Fruit fly (Drosophila melanogaster) whole organism, embryonic: ENCODE measurements around the gene CG11790.

Experiments
- Adf1 ChIP-seq: fragments of 200-800 bp; sonication (Bioruptor generic); IDR thresholded peaks from 2 replicates; pipeline ENCODE4 v1.3.6; 2022; ENCODE audit warnings: missing biosample characterization, missing genetic modification characterization
- CG1024 ChIP-seq: fragments of 200-800 bp; sonication (Bioruptor generic); IDR thresholded peaks from 2 replicates; pipeline ENCODE4 v1.3.6; 2022; ENCODE audit warnings: missing biosample characterization, missing genetic modification characterization
- CG10321 ChIP-seq: fragments of 200-800 bp; sonication (Bioruptor generic); IDR thresholded peaks from 2 replicates; pipeline ENCODE4 v1.3.6; 2022; ENCODE audit warnings: missing biosample characterization, missing genetic modification characterization
- CG10366 ChIP-seq: fragments of 200-800 bp; sonication (Bioruptor generic); IDR thresholded peaks from 2 replicates; pipeline ENCODE4 v1.3.6; 2022; ENCODE audit warnings: missing biosample characterization, missing genetic modification characterization
- CG12219 ChIP-seq: fragments of 200-800 bp; sonication (Bioruptor generic); optimal IDR thresholded peaks from 3 replicates; lab custom pipeline; 2018; ENCODE audit warnings: missing biosample characterization, mild to moderate bottlenecking, missing genetic modification characterization
- CG12942 ChIP-seq: fragments of 200-800 bp; sonication (Bioruptor generic); optimal IDR thresholded peaks from 3 replicates; lab custom pipeline; 2016; ENCODE audit warnings: missing biosample characterization, missing genetic modification characterization
- CG13296 ChIP-seq: fragments of 200-800 bp; sonication (Bioruptor generic); optimal IDR thresholded peaks from 3 replicates; lab custom pipeline; 2018; ENCODE audit warnings: missing biosample characterization, mild to moderate bottlenecking, missing genetic modification characterization
- CG13894 ChIP-seq: fragments of 200-800 bp; sonication (Bioruptor generic); optimal IDR thresholded peaks from 3 replicates; lab custom pipeline; 2018; ENCODE audit warnings: missing biosample characterization, mild to moderate bottlenecking, missing genetic modification characterization, moderate library complexity
- CG15073 ChIP-seq: fragments of 200-800 bp; sonication (Bioruptor generic); optimal IDR thresholded peaks from 2 replicates; lab custom pipeline; 2016; ENCODE audit warnings: missing biosample characterization, missing genetic modification characterization
- CG1602 ChIP-seq: fragments of 200-800 bp; sonication (Bioruptor generic); optimal IDR thresholded peaks from 3 replicates; lab custom pipeline; 2016; ENCODE audit warnings: missing biosample characterization, missing genetic modification characterization
- CG18476 ChIP-seq: fragments of 200-800 bp; sonication (Bioruptor generic); optimal IDR thresholded peaks from 2 replicates; lab custom pipeline; 2016; ENCODE audit warnings: missing biosample characterization, mild to moderate bottlenecking, missing genetic modification characterization
- CG2116 ChIP-seq: fragments of 200-800 bp; sonication (Bioruptor generic); optimal IDR thresholded peaks from 3 replicates; lab custom pipeline; 2018; ENCODE audit warnings: missing biosample characterization, mild to moderate bottlenecking, missing genetic modification characterization
- CG2889 ChIP-seq: fragments of 200-800 bp; sonication (Bioruptor generic); IDR thresholded peaks from 3 replicates; pipeline ENCODE4 v1.3.6; 2022; ENCODE audit warnings: missing biosample characterization, missing genetic modification characterization
- CG5953 ChIP-seq: fragments of 200-800 bp; sonication (Bioruptor generic); IDR thresholded peaks from 2 replicates; pipeline ENCODE4 v1.3.6; 2022; ENCODE audit warnings: missing biosample characterization, missing genetic modification characterization
- CG7928 ChIP-seq: fragments of 200-800 bp; sonication (Bioruptor generic); optimal IDR thresholded peaks from 2 replicates; lab custom pipeline; 2017; ENCODE audit warnings: missing biosample characterization, mild to moderate bottlenecking, missing genetic modification characterization
- CG9437 ChIP-seq: fragments of 200-800 bp; sonication (Bioruptor generic); optimal IDR thresholded peaks from 2 replicates; lab custom pipeline; 2018; ENCODE audit warnings: missing biosample characterization, mild to moderate bottlenecking, missing genetic modification characterization
- CG9727 ChIP-seq: fragments of 200-800 bp; sonication (Bioruptor generic); optimal IDR thresholded peaks from 3 replicates; lab custom pipeline; 2017; ENCODE audit warnings: missing biosample characterization, mild to moderate bottlenecking, missing genetic modification characterization
- CG9876 ChIP-seq: fragments of 200-800 bp; sonication (Bioruptor generic); optimal IDR thresholded peaks from 2 replicates; lab custom pipeline; 2016; ENCODE audit warnings: missing biosample characterization, missing genetic modification characterization
- CHES-1-like ChIP-seq: fragments of 200-800 bp; sonication (Bioruptor generic); optimal IDR thresholded peaks from 2 replicates; lab custom pipeline; 2016; ENCODE audit warnings: missing biosample characterization, missing genetic modification characterization
- D19A ChIP-seq: fragments of 200-800 bp; optimal IDR thresholded peaks from 3 replicates; lab custom pipeline; 2019; ENCODE audit warnings: missing biosample characterization, mild to moderate bottlenecking, missing genetic modification characterization, moderate library complexity
- Deaf1 ChIP-seq: fragments of 200-800 bp; optimal IDR thresholded peaks from 3 replicates; lab custom pipeline; 2019; ENCODE audit warnings: missing biosample characterization, mild to moderate bottlenecking, missing genetic modification characterization, moderate library complexity
- Dek ChIP-seq: fragments of 200-800 bp; sonication (Bioruptor generic); optimal IDR thresholded peaks from 3 replicates; lab custom pipeline; 2019; ENCODE audit warnings: missing biosample characterization, mild to moderate bottlenecking, missing genetic modification characterization, moderate library complexity
- Elba2 ChIP-seq: fragments of 200-800 bp; sonication (Bioruptor generic); optimal IDR thresholded peaks from 3 replicates; lab custom pipeline; 2016; ENCODE audit warnings: missing biosample characterization, missing genetic modification characterization
- Fer1 ChIP-seq: fragments of 200-800 bp; sonication (Bioruptor generic); optimal IDR thresholded peaks from 2 replicates; lab custom pipeline; 2017; ENCODE audit warnings: missing biosample characterization, mild to moderate bottlenecking, missing genetic modification characterization
- H15 ChIP-seq: fragments of 200-800 bp; sonication (Bioruptor generic); IDR thresholded peaks from 3 replicates; pipeline ENCODE4 v1.3.6; 2022; ENCODE audit warnings: missing biosample characterization, missing genetic modification characterization
- Lhr ChIP-seq: fragments of 200-800 bp; sonication (Bioruptor generic); optimal IDR thresholded peaks from 3 replicates; lab custom pipeline; 2017; ENCODE audit warnings: mild to moderate bottlenecking, missing biosample characterization, missing genetic modification reagents, missing genetic modification characterization
- Oli ChIP-seq: fragments of 200-800 bp; sonication (Bioruptor generic); optimal IDR thresholded peaks from 2 replicates; lab custom pipeline; 2018; ENCODE audit warnings: missing biosample characterization, mild to moderate bottlenecking, missing genetic modification characterization, moderate library complexity
- Sin3A ChIP-seq: fragments of >200 bp; optimal IDR thresholded peaks from 2 replicates; lab custom pipeline; 2018
- Six4 ChIP-seq: fragments of 200-800 bp; sonication (Bioruptor generic); optimal IDR thresholded peaks from 2 replicates; lab custom pipeline; 2016; ENCODE audit warnings: missing biosample characterization, missing genetic modification characterization
- ab ChIP-seq: fragments of 200-800 bp; sonication (Bioruptor generic); optimal IDR thresholded peaks from 2 replicates; lab custom pipeline; 2016; ENCODE audit warnings: missing biosample characterization, missing genetic modification characterization
- al ChIP-seq: fragments of 200-800 bp; sonication (Bioruptor generic); IDR thresholded peaks from 2 replicates; pipeline ENCODE4 v1.3.6; 2022; ENCODE audit warnings: missing biosample characterization, missing genetic modification characterization
- ara ChIP-seq: fragments of 200-800 bp; sonication (Bioruptor generic); IDR thresholded peaks from 2 replicates; pipeline ENCODE4 v1.3.6; 2022; ENCODE audit warnings: missing biosample characterization, missing genetic modification characterization
- ash1 ChIP-seq: fragments of 200-800 bp; sonication (Bioruptor generic); optimal IDR thresholded peaks from 2 replicates; lab custom pipeline; 2018; ENCODE audit warnings: missing biosample characterization, mild to moderate bottlenecking, missing genetic modification characterization
- dati ChIP-seq: fragments of 200-800 bp; sonication (Bioruptor generic); IDR thresholded peaks from 2 replicates; pipeline ENCODE4 v1.3.6; 2022; ENCODE audit warnings: missing biosample characterization, missing genetic modification characterization
- disco-r ChIP-seq: fragments of 200-800 bp; sonication (Bioruptor generic); optimal IDR thresholded peaks from 2 replicates; lab custom pipeline; 2016; ENCODE audit warnings: missing biosample characterization, missing genetic modification characterization
- dm ChIP-seq: fragments of 200-800 bp; sonication (Bioruptor generic); optimal IDR thresholded peaks from 3 replicates; lab custom pipeline; 2016; ENCODE audit warnings: missing biosample characterization, missing genetic modification characterization
- dysf ChIP-seq: fragments of 200-800 bp; sonication (Bioruptor generic); IDR thresholded peaks from 3 replicates; pipeline ENCODE4 v1.3.6; 2022; ENCODE audit warnings: missing biosample characterization, missing genetic modification characterization
- exex ChIP-seq: fragments of 200-800 bp; sonication (Bioruptor generic); optimal IDR thresholded peaks from 4 replicates; lab custom pipeline; 2018; ENCODE audit warnings: missing biosample characterization, mild to moderate bottlenecking, missing genetic modification characterization, moderate library complexity
- ftz-f1 ChIP-seq: fragments of 200-800 bp; sonication (Bioruptor generic); optimal IDR thresholded peaks from 2 replicates; lab custom pipeline; 2016; ENCODE audit warnings: missing biosample characterization, missing genetic modification characterization
- gcm2 ChIP-seq: fragments of 200-800 bp; sonication (Bioruptor generic); optimal IDR thresholded peaks from 2 replicates; lab custom pipeline; 2016; ENCODE audit warnings: missing biosample characterization, missing genetic modification characterization
- kni ChIP-seq: fragments of 200-800 bp; sonication (Bioruptor generic); optimal IDR thresholded peaks from 3 replicates; lab custom pipeline; 2017; ENCODE audit warnings: mild to moderate bottlenecking, missing biosample characterization, missing genetic modification reagents, missing genetic modification characterization
- lov ChIP-seq, 2 experiments: fragments of 200-800 bp in 1 of 2; fragments of >200 bp in 1 of 2; sonication (Bioruptor generic) in 1 of 2; IDR thresholded peaks in 1 of 2; optimal IDR thresholded peaks in 1 of 2; 2 replicates in 1 of 2; 3 replicates in 1 of 2; pipeline versions ENCODE4 v1.3.6 to Lab custom; 2017 to 2022; ENCODE audit warnings: missing biosample characterization in 1 of 2, missing genetic modification characterization in 1 of 2
- maf-S ChIP-seq: fragments of 200-800 bp; sonication (Bioruptor generic); optimal IDR thresholded peaks from 2 replicates; lab custom pipeline; 2016; ENCODE audit warnings: missing biosample characterization, missing genetic modification characterization
- nerfin-1 ChIP-seq: fragments of 200-800 bp; sonication (Bioruptor generic); optimal IDR thresholded peaks from 3 replicates; lab custom pipeline; 2019; ENCODE audit warnings: missing biosample characterization, mild to moderate bottlenecking, missing genetic modification characterization, moderate library complexity
- repo ChIP-seq: fragments of 200-800 bp; sonication (Bioruptor generic); optimal IDR thresholded peaks from 2 replicates; lab custom pipeline; 2016; ENCODE audit warnings: missing biosample characterization, missing genetic modification characterization
- sc ChIP-seq, 3 experiments: fragments of >200 bp in 2 of 3; fragments of 200-800 bp in 1 of 3; sonication (Bioruptor generic) in 1 of 3; optimal IDR thresholded peaks; 2 replicates in 2 of 3; 3 replicates in 1 of 3; lab custom pipeline; 2017; ENCODE audit warnings: mild to moderate bottlenecking in 1 of 3, missing biosample characterization in 1 of 3, missing genetic modification characterization in 1 of 3, missing genetic modification reagents in 1 of 3
- sd ChIP-seq: fragments of 200-800 bp; sonication (Bioruptor generic); optimal IDR thresholded peaks from 3 replicates; lab custom pipeline; 2018; ENCODE audit warnings: missing biosample characterization, mild to moderate bottlenecking, missing genetic modification characterization, moderate library complexity
- ssp ChIP-seq: fragments of 200-800 bp; sonication (Bioruptor generic); IDR thresholded peaks from 2 replicates; pipeline ENCODE4 v1.3.6; 2022; ENCODE audit warnings: missing biosample characterization, missing genetic modification characterization
- sug ChIP-seq: fragments of 200-800 bp; optimal IDR thresholded peaks from 2 replicates; lab custom pipeline; 2019; ENCODE audit warnings: missing biosample characterization, mild to moderate bottlenecking, missing genetic modification characterization, moderate library complexity
- trh ChIP-seq: fragments of 200-800 bp; sonication (Bioruptor generic); optimal IDR thresholded peaks from 2 replicates; lab custom pipeline; 2016; ENCODE audit warnings: missing biosample characterization, missing genetic modification characterization
- tup ChIP-seq: fragments of 200-800 bp; sonication (Bioruptor generic); optimal IDR thresholded peaks from 2 replicates; lab custom pipeline; 2016; ENCODE audit warnings: missing biosample characterization, mild to moderate bottlenecking, missing genetic modification characterization, moderate library complexity
- zfh2 ChIP-seq: fragments of 200-800 bp; sonication (Bioruptor generic); optimal IDR thresholded peaks from 2 replicates; lab custom pipeline; 2016; ENCODE audit warnings: missing biosample characterization, missing genetic modification characterization

Gene CG11790

DNA sequence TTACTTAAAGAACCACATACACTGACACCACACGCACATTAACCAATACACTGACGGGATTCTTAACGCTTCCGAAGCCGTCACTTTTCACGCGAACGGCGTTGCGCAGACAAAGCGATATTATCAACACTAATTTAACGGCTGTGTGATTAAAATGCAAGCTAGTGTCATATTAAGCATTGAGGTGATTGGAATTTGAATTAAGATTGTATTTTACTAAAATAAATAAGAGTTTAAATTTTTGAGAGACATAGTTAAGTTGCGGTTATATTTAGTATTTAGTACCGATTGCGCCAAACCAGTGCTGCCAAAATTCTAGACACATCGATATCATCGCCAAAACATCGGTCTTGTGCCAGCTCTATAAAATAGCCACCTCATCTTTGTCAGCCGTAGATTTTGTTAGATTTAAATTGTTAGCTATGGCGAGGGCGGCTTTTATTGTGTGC lies 8.5 kb upstream of the CG11790 start, which contains the start of the genes Ythdf and bai (continued):
- TF ChIP-seq al (GFP tag; lab: Robert Waterston, UW) (no peak), Six4 (GFP tag; lab: Kevin White, UChicago) (no peak), Deaf1 (tag; lab: Kevin White, UChicago) (no peak), Sin3A (lab: Kevin White, UChicago) (peak; percentile 95), CG9727 (GFP tag; lab: Kevin White, UChicago) (no peak), CG1024 (GFP tag; lab: Robert Waterston, UW) (no peak), lov (optimal IDR thresholded peaks at IDR 0.05; lab: Kevin White, UChicago) (no peak), lov (GFP tag; IDR thresholded peaks at IDR 0.05; lab: Robert Waterston, UW) (no peak), ara (GFP tag; lab: Robert Waterston, UW) (no peak), tup (peak; percentile 13), CG2116 (GFP tag; lab: Kevin White, UChicago) (peak; percentile 85), dm (GFP tag; lab: Kevin White, UChicago) (peak; percentile 28), CG9876 (GFP tag; lab: Kevin White, UChicago) (no peak), zfh2 (GFP tag; lab: Kevin White, UChicago) (peak; percentile 69), CG13296 (GFP tag; lab: Kevin White, UChicago) (no peak), Dek (tag; lab: Kevin White, UChicago) (no peak), CG10321 (GFP tag; lab: Robert Waterston, UW) (no peak), CG9437 (GFP tag; lab: Kevin White, UChicago) (no peak), sug (tag; lab: Kevin White, UChicago) (no peak), sc (optimal IDR thresholded peaks at IDR 0.05; lab: Kevin White, UChicago) (no peak), sc (GFP tag; optimal IDR thresholded peaks at IDR 0.05; lab: Kevin White, UChicago) (no peak), CG13894 (tag; lab: Kevin White, UChicago) (no peak), CG12219 (GFP tag; lab: Kevin White, UChicago) (no peak), CG10366 (no peak), nerfin-1 (no peak), D19A (tag; lab: Kevin White, UChicago) (no peak), Oli (no peak), ftz-f1 (GFP tag; lab: Kevin White, UChicago) (peak; percentile 3), CG12942 (GFP tag; lab: Kevin White, UChicago) (peak; percentile 34), kni (GFP tag; lab: Kevin White, UChicago) (no peak), H15 (GFP tag; lab: Robert Waterston, UW) (no peak), CG15073 (GFP tag; lab: Kevin White, UChicago) (no peak), CG5953 (GFP tag; lab: Robert Waterston, UW) (no peak), trh (GFP tag; lab: Kevin White, UChicago) (no peak), exex (tag; lab: Kevin White, UChicago) (peak; percentile 49), CHES-1-like (GFP tag; lab: Kevin White, UChicago) (peak; percentile 61), CG7928 (GFP tag; lab: Kevin White, UChicago) (peak; percentile 94), repo (no peak), Adf1 (GFP tag; lab: Robert Waterston, UW) (no peak), dati (GFP tag; lab: Robert Waterston, UW) (no peak), sd (tag; lab: Kevin White, UChicago) (no peak), CG18476 (GFP tag; lab: Kevin White, UChicago) (peak; percentile 41), CG2889 (GFP tag; lab: Robert Waterston, UW) (no peak), Fer1 (GFP tag; lab: Kevin White, UChicago) (peak; percentile 14), dysf (GFP tag; lab: Robert Waterston, UW) (no peak), Lhr (GFP tag; lab: Kevin White, UChicago) (peak; percentile 48), ssp (GFP tag; lab: Robert Waterston, UW) (no peak), CG1602 (peak; percentile 14), disco-r (GFP tag; lab: Kevin White, UChicago) (no peak), gcm2 (GFP tag; lab: Kevin White, UChicago) (no peak), maf-S (GFP tag; lab: Kevin White, UChicago) (peak; percentile 43), Elba2 (GFP tag; lab: Kevin White, UChicago) (no peak), ash1 (GFP tag; lab: Kevin White, UChicago) (no peak), ab (no peak)
